Worm (Caenorhabditis elegans): ENCODE results near the gene C34D4.4.

Gene C34D4.4

ce11 chrIV:7147722-7148121 lies 1.4 kb upstream of the C34D4.4 start:
- TF ChIP-seq efl-1 (optimal IDR thresholded peaks at IDR 0.05) (peak; percentile 10 to 14), efl-1 (GFP tag; optimal IDR thresholded peaks at IDR 0.05 in 1 of 2) (peak in 1 of 2 experiments; percentile 89), zag-1 (tag; optimal IDR thresholded peaks at IDR 0.05) (no peak), vab-15 (tag; optimal IDR thresholded peaks at IDR 0.05) (no peak), nhr-90 (tag; optimal IDR thresholded peaks at IDR 0.05; ENCODE audit: poor library complexity) (no peak), hpl-2 (GFP tag; optimal IDR thresholded peaks at IDR 0.05) (no peak), ets-5 (GFP tag; IDR thresholded peaks at IDR 0.05) (no peak), snu-23 (GFP tag; optimal IDR thresholded peaks at IDR 0.05) (peak; percentile 14), nhr-28 (tag; optimal IDR thresholded peaks at IDR 0.05) (no peak), egl-13 (tag; optimal IDR thresholded peaks at IDR 0.05) (no peak), F16B12.6 (tag; optimal IDR thresholded peaks at IDR 0.05) (peak; percentile 47), ztf-4 (tag; optimal IDR thresholded peaks at IDR 0.05) (no peak), ceh-82 (tag; optimal IDR thresholded peaks at IDR 0.05) (peak in 1 of 3 experiments; percentile 3), elt-3 (tag; optimal IDR thresholded peaks at IDR 0.05) (no peak), lin-35 (GFP tag; optimal IDR thresholded peaks at IDR 0.05) (peak in 1 of 2 experiments; percentile 36), skn-1 (tag; optimal IDR thresholded peaks at IDR 0.05) (no peak), irx-1 (tag; optimal IDR thresholded peaks at IDR 0.05) (no peak), ceh-63 (GFP tag; optimal IDR thresholded peaks at IDR 0.05) (no peak), rnt-1 (tag; optimal IDR thresholded peaks at IDR 0.05) (peak; percentile 12), lin-14 (GFP tag; optimal IDR thresholded peaks at IDR 0.05) (peak; percentile 53), lin-39 (tag; optimal IDR thresholded peaks at IDR 0.05) (no peak), lin-13 (GFP tag; optimal IDR thresholded peaks at IDR 0.05) (no peak), nhr-71 (tag; optimal IDR thresholded peaks at IDR 0.05) (no peak), zip-4 (GFP tag; optimal IDR thresholded peaks at IDR 0.05) (no peak), egl-27 (tag; optimal IDR thresholded peaks at IDR 0.05) (no peak), ama-1 (optimal IDR thresholded peaks at IDR 0.05) (no peak), sup-37 (GFP tag; optimal IDR thresholded peaks at IDR 0.05) (no peak), elt-2 (tag; optimal IDR thresholded peaks at IDR 0.05) (no peak), lir-3 (tag; optimal IDR thresholded peaks at IDR 0.05; ENCODE audit: poor library complexity) (no peak), sox-4 (tag; optimal IDR thresholded peaks at IDR 0.05) (no peak), mdl-1 (tag; optimal IDR thresholded peaks at IDR 0.05) (no peak), dpl-1 (GFP tag; optimal IDR thresholded peaks at IDR 0.05) (peak in 1 of 3 experiments; percentile 29), tbx-2 (tag; optimal IDR thresholded peaks at IDR 0.05) (no peak), lsy-2 (tag; optimal IDR thresholded peaks at IDR 0.05) (peak in 1 of 2 experiments; percentile 69), hlh-4 (tag; optimal IDR thresholded peaks at IDR 0.05) (no peak), nhr-19 (GFP tag; conservative IDR thresholded peaks at IDR 0.05) (no peak), dsc-1 (tag; optimal IDR thresholded peaks at IDR 0.05) (no peak), blmp-1 (tag; optimal IDR thresholded peaks at IDR 0.05) (no peak), fkh-10 (GFP tag; optimal IDR thresholded peaks at IDR 0.05) (no peak), mab-9 (GFP tag; IDR thresholded peaks at IDR 0.05) (no peak), nhr-85 (tag) (peak; percentile 20), efl-3 (GFP tag; optimal IDR thresholded peaks at IDR 0.05) (no peak), pax-3 (tag; optimal IDR thresholded peaks at IDR 0.05) (no peak)

DNA sequence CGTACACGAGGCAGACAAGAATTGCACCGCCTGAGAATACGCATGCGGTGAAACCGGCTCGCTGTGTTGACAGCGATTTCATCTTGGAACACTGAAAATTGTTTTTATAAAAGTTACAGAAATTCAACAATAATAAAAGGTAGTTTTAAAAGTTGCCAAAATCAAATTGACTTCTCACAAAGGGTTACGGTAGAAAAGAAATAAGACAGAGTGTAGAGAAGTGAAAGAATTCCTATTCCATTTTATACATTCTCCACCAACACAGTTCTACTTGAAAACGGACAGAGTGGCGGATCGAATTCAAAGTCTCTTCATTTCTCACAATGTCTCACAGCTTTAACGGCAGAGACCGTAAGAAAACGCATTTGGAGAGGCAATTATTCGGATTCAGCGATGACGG lies 3.2 kb downstream of the C34D4.4 start, which contains the start of gene col-113:
TSS of gene col-113 (minus strand) at position 101 of the 400 bp plus-strand sequence.
- TF ChIP-seq skn-1 (tag; optimal IDR thresholded peaks at IDR 0.05) (no peak), nhr-85 (tag) (peak; percentile 55)
